Worm (Caenorhabditis elegans): Measurements from ENCODE around the gene F35E8.13.

ce11 chrV:15880033-15880432 is 43.0 kb upstream of the F35E8.13 start:
- TF ChIP-seq ama-1 (optimal IDR thresholded peaks at IDR 0.05) (no peak), mdl-1 (tag; optimal IDR thresholded peaks at IDR 0.05) (peak in 1 of 2 experiments; percentile 36), unc-130 (GFP tag; optimal IDR thresholded peaks at IDR 0.05) (no peak), skn-1 (tag; optimal IDR thresholded peaks at IDR 0.05) (no peak), unc-62 (GFP tag; optimal IDR thresholded peaks at IDR 0.05 in 1 of 2) (no peak), unc-62 (tag; optimal IDR thresholded peaks at IDR 0.05) (no peak), egl-43 (GFP tag; IDR thresholded peaks at IDR 0.05) (no peak), daf-16 (GFP tag; optimal IDR thresholded peaks at IDR 0.05) (no peak), daf-16 (tag; optimal IDR thresholded peaks at IDR 0.05) (peak; percentile 26), snpc-4 (tag; optimal IDR thresholded peaks at IDR 0.05) (no peak), arid-1 (GFP tag; conservative IDR thresholded peaks at IDR 0.05) (no peak), hmg-1.1 (GFP tag; IDR thresholded peaks at IDR 0.05) (no peak), unc-39 (tag; optimal IDR thresholded peaks at IDR 0.05) (no peak), nhr-11 (tag; optimal IDR thresholded peaks at IDR 0.05) (no peak), daf-8 (GFP tag; IDR thresholded peaks at IDR 0.05) (no peak), lir-3 (tag; optimal IDR thresholded peaks at IDR 0.05) (no peak)

All from whole organism, L4 larva.